Fruit fly (Drosophila melanogaster): Measurements from ENCODE around the gene Prp39.

The Prp39 gene

dm6 chr3R:28861309-28862157, 49.6 kb downstream of the Prp39 start:
- TF ChIP-seq psq (optimal IDR thresholded peaks at IDR 0.05), result no peak
- TF ChIP-seq CG8478 (optimal IDR thresholded peaks at IDR 0.05), result no peak
- TF ChIP-seq Dll (optimal IDR thresholded peaks at IDR 0.05), result no peak
- TF ChIP-seq EcR (GFP tag; optimal IDR thresholded peaks at IDR 0.05), result no peak
- TF ChIP-seq pan (optimal IDR thresholded peaks at IDR 0.05), result no peak
- no peak for TF ChIP-seq usp (GFP tag; optimal IDR thresholded peaks at IDR 0.05)

Measured in whole organism.